Worm (Caenorhabditis elegans) whole organism, young adult: ENCODE results near the gene gcc-2.

Experiments used
- B0035.1 ChIP-seq: sonication (generic microtip); optimal IDR thresholded peaks from 2 replicates; lab custom pipeline; 2016; ENCODE audit warnings: missing genetic modification characterization, mild to moderate bottlenecking, missing compliant biosample characterization, missing genotype, missing genetic modification reagents
- B0336.3 ChIP-seq: fragments of 200-800 bp; sonication (Bioruptor generic); IDR thresholded peaks from 2 replicates; pipeline ENCODE4 v1.3.6; 2022; ENCODE audit warnings: missing genetic modification characterization, missing compliant biosample characterization
- D2030.7 ChIP-seq: fragments of 200-800 bp; sonication (Bioruptor generic); IDR thresholded peaks from 2 replicates; pipeline ENCODE4 v1.3.6; 2022; ENCODE audit warnings: missing genetic modification reagents, missing genetic modification characterization, missing compliant biosample characterization
- F10E7.11 ChIP-seq: sonication (generic microtip); optimal IDR thresholded peaks from 2 replicates; lab custom pipeline; 2017; ENCODE audit warnings: mild to moderate bottlenecking, missing genetic modification characterization, moderate library complexity, missing compliant biosample characterization
- F39B2.1 ChIP-seq: fragments of 200-800 bp; sonication (Bioruptor generic); IDR thresholded peaks from 2 replicates; pipeline ENCODE4 v1.3.6; 2022; ENCODE audit warnings: missing genetic modification reagents, missing genetic modification characterization, missing compliant biosample characterization
- F52B5.7 ChIP-seq: sonication (generic microtip); optimal IDR thresholded peaks from 2 replicates; lab custom pipeline; 2016; ENCODE audit warnings: mild to moderate bottlenecking, missing genetic modification characterization, missing compliant biosample characterization
- K11D2.4 ChIP-seq: fragments of 200-800 bp; sonication (Bioruptor generic); IDR thresholded peaks from 2 replicates; pipeline ENCODE4 v1.3.6; 2022; ENCODE audit warnings: missing genetic modification reagents, missing genetic modification characterization, missing compliant biosample characterization
- T07F8.4 ChIP-seq: sonication (generic microtip); optimal IDR thresholded peaks from 2 replicates; lab custom pipeline; 2016; ENCODE audit warnings: mild to moderate bottlenecking, missing genetic modification characterization, moderate library complexity, missing compliant biosample characterization
- Y53G8AR.9 ChIP-seq: fragments of 200-800 bp; sonication (Bioruptor generic); conservative IDR thresholded peaks from 2 replicates; pipeline ENCODE4 v1.3.6; 2022; ENCODE audit warnings: missing genetic modification reagents, missing genetic modification characterization, missing compliant biosample characterization
- Y56A3A.18 ChIP-seq: fragments of 200-800 bp; sonication (Bioruptor generic); IDR thresholded peaks from 2 replicates; pipeline ENCODE4 v1.3.6; 2022; ENCODE audit warnings: missing genetic modification reagents, missing genetic modification characterization, missing compliant biosample characterization
- Y79H2A.3 ChIP-seq: fragments of 200-800 bp; sonication (Bioruptor generic); conservative IDR thresholded peaks from 2 replicates; pipeline ENCODE4 v1.3.6; 2022; ENCODE audit warnings: missing genetic modification reagents, missing genetic modification characterization, missing compliant biosample characterization
- akir-1 ChIP-seq: fragments of 200-800 bp; sonication (Bioruptor generic); optimal IDR thresholded peaks from 2 replicates; lab custom pipeline; 2018; ENCODE audit warnings: mild to moderate bottlenecking, missing genetic modification characterization, moderate library complexity, missing compliant biosample characterization
- aptf-3 ChIP-seq: fragments of 200-800 bp; sonication (Bioruptor generic); IDR thresholded peaks from 2 replicates; pipeline ENCODE4 v1.3.6; 2022; ENCODE audit warnings: missing genetic modification characterization, missing compliant biosample characterization
- athp-1 ChIP-seq: sonication (generic microtip); optimal IDR thresholded peaks from 2 replicates; lab custom pipeline; 2017; ENCODE audit warnings: mild to moderate bottlenecking, missing genetic modification characterization, missing compliant biosample characterization
- attf-5 ChIP-seq: fragments of 200-800 bp; sonication (Bioruptor generic); optimal IDR thresholded peaks from 2 replicates; lab custom pipeline; 2018; ENCODE audit warnings: mild to moderate bottlenecking, missing genetic modification characterization, missing compliant biosample characterization
- ceh-58 ChIP-seq: fragments of 200-800 bp; sonication (Bioruptor generic); IDR thresholded peaks from 2 replicates; pipeline ENCODE4 v1.3.6; 2022; ENCODE audit warnings: missing genetic modification characterization, missing compliant biosample characterization
- chd-7 ChIP-seq: sonication (generic microtip); optimal IDR thresholded peaks from 2 replicates; lab custom pipeline; 2016; ENCODE audit warnings: mild to moderate bottlenecking, missing genetic modification characterization, moderate library complexity, missing compliant biosample characterization
- dox-1 ChIP-seq: fragments of 200-800 bp; sonication (Bioruptor generic); IDR thresholded peaks from 2 replicates; pipeline ENCODE4 v1.3.6; 2022; ENCODE audit warnings: missing genetic modification reagents, missing genetic modification characterization, missing compliant biosample characterization
- dpl-1 ChIP-seq: fragments of 150-350 bp; optimal IDR thresholded peaks from 2 replicates; lab custom pipeline; 2014; ENCODE audit warnings: missing biosample characterization, missing genetic modification reagents, missing genetic modification characterization
- efl-1 ChIP-seq: fragments of 150-350 bp; optimal IDR thresholded peaks from 2 replicates; lab custom pipeline; 2014; ENCODE audit warnings: missing biosample characterization, missing genetic modification reagents, missing genetic modification characterization
- egl-18 ChIP-seq: fragments of 200-800 bp; sonication (Bioruptor generic); IDR thresholded peaks from 2 replicates; pipeline ENCODE4 v1.3.6; 2022; ENCODE audit warnings: missing genetic modification reagents, missing genetic modification characterization, missing compliant biosample characterization
- gei-17 ChIP-seq: fragments of 200-800 bp; sonication (Bioruptor generic); optimal IDR thresholded peaks from 2 replicates; lab custom pipeline; 2018; ENCODE audit warnings: mild to moderate bottlenecking, missing genetic modification characterization, missing compliant biosample characterization
- hlh-12 ChIP-seq: sonication (generic microtip); optimal IDR thresholded peaks from 2 replicates; lab custom pipeline; 2016; ENCODE audit warnings: missing genetic modification characterization, missing compliant biosample characterization
- lin-54 ChIP-seq: fragments of 200-800 bp; sonication (Bioruptor generic); optimal IDR thresholded peaks from 2 replicates; lab custom pipeline; 2018; ENCODE audit warnings: mild to moderate bottlenecking, missing genetic modification characterization, missing compliant biosample characterization
- madf-10 ChIP-seq: sonication (generic microtip); optimal IDR thresholded peaks from 2 replicates; lab custom pipeline; 2016; ENCODE audit warnings: mild to moderate bottlenecking, missing genetic modification characterization, missing compliant biosample characterization
- madf-3 ChIP-seq: fragments of 200-800 bp; sonication (Bioruptor generic); IDR thresholded peaks from 2 replicates; pipeline ENCODE4 v1.3.6; 2022; ENCODE audit warnings: missing genetic modification reagents, missing genetic modification characterization, missing compliant biosample characterization
- madf-8 ChIP-seq: fragments of 200-800 bp; sonication (Bioruptor generic); conservative IDR thresholded peaks from 2 replicates; pipeline ENCODE4 v1.3.6; 2022; ENCODE audit warnings: missing genetic modification reagents, missing genetic modification characterization, missing compliant biosample characterization
- mel-28 ChIP-seq: sonication (generic microtip); optimal IDR thresholded peaks from 2 replicates; lab custom pipeline; 2016; ENCODE audit warnings: borderline replicate concordance, mild to moderate bottlenecking, missing genetic modification characterization, missing compliant biosample characterization
- nfyb-1 ChIP-seq: fragments of 200-800 bp; sonication (Bioruptor generic); IDR thresholded peaks from 2 replicates; pipeline ENCODE4 v1.3.6; 2022; ENCODE audit warnings: missing genetic modification reagents, missing genetic modification characterization, missing compliant biosample characterization
- nhr-120 ChIP-seq: fragments of 200-800 bp; sonication (Bioruptor generic); IDR thresholded peaks from 2 replicates; pipeline ENCODE4 v1.3.6; 2022; ENCODE audit warnings: missing genetic modification characterization, missing compliant biosample characterization
- nhr-80 ChIP-seq: sonication (generic microtip); optimal IDR thresholded peaks from 2 replicates; lab custom pipeline; 2016; ENCODE audit warnings: missing genetic modification characterization, missing compliant biosample characterization
- rec-8 ChIP-seq, 2 experiments: sonication (generic microtip); optimal IDR thresholded peaks; 2 replicates each; lab custom pipeline; 2016; ENCODE audit warnings: mild to moderate bottlenecking in 2 of 2, missing genetic modification characterization in 2 of 2, missing genetic modification reagents in 2 of 2, missing genotype in 2 of 2, missing biosample characterization in 1 of 2, missing compliant biosample characterization in 1 of 2, moderate library complexity in 1 of 2
- rpc-1 ChIP-seq, 2 experiments: fragments of 150-350 bp in 1 of 2; sonication (generic microtip) in 1 of 2; optimal IDR thresholded peaks; 2 replicates each; lab custom pipeline; 2014 to 2018; ENCODE audit warnings: missing biosample characterization in 1 of 2, missing genetic modification characterization in 1 of 2, missing genetic modification reagents in 1 of 2, missing genotype in 1 of 2
- sea-2 ChIP-seq: fragments of 200-800 bp; sonication (Bioruptor generic); IDR thresholded peaks from 2 replicates; pipeline ENCODE4 v1.3.6; 2022; ENCODE audit warnings: missing genetic modification characterization, missing compliant biosample characterization
- snpc-1.1 ChIP-seq: sonication (generic microtip); optimal IDR thresholded peaks from 2 replicates; lab custom pipeline; 2017; ENCODE audit warnings: missing genetic modification characterization, mild to moderate bottlenecking, missing compliant biosample characterization, antibody characterized with exemption, moderate library complexity, missing genotype, missing genetic modification reagents; ENCODE audit not compliant: insufficient read depth
- snpc-4 ChIP-seq, 5 experiments: fragments of 150-350 bp in 1 of 5; sonication (generic microtip) in 4 of 5; optimal IDR thresholded peaks; 2 replicates each; lab custom pipeline; 2014 to 2018; ENCODE audit warnings: missing genetic modification characterization in 5 of 5, missing biosample characterization in 3 of 5, antibody characterized with exemption in 2 of 5, mild to moderate bottlenecking in 2 of 5, missing compliant biosample characterization in 2 of 5, missing genotype in 2 of 5, moderate library complexity in 2 of 5, missing genetic modification reagents in 1 of 5
- tbp1 ChIP-seq: fragments of 200-800 bp; sonication (Bioruptor generic); optimal IDR thresholded peaks from 2 replicates; lab custom pipeline; 2018; ENCODE audit warnings: mild to moderate bottlenecking, missing genetic modification characterization, missing compliant biosample characterization
- tlf-1 ChIP-seq: fragments of 200-800 bp; sonication (Bioruptor generic); optimal IDR thresholded peaks from 2 replicates; lab custom pipeline; 2018; ENCODE audit warnings: mild to moderate bottlenecking, missing genetic modification characterization, missing compliant biosample characterization
- unc-130 ChIP-seq: sonication (generic microtip); optimal IDR thresholded peaks from 2 replicates; lab custom pipeline; 2016; ENCODE audit warnings: missing genetic modification reagents, missing genetic modification characterization, missing compliant biosample characterization
- ztf-26 ChIP-seq: sonication (generic microtip); optimal IDR thresholded peaks from 2 replicates; lab custom pipeline; 2017; ENCODE audit warnings: missing genetic modification characterization, missing compliant biosample characterization

Gene gcc-2

DNA sequence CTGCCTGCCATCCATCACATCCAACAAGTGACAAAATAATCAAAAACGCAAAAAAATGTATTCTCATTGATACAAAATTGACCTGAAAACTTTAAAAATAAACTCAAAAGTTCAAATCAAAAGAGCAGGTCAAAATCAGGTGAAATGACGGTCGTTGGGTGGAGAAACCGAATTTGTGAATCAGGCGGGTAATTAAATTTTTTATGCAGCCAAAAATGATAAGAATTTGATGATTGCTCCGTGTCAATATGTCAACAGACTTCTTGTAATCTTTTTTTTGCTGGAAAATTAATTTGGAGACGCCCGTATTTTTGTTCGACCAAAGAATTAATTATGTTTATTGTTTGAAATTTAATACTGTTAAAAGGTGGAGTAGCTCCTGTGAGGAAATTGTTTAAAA lies 48.1 kb downstream of the gcc-2 start, which contains the start of gene ncx-6:
TSS of gene ncx-6 (minus strand) at position 88 of the 400 bp plus-strand sequence.
- no peak for TF ChIP-seq D2030.7 (GFP tag; lab: Robert Waterston, UW)
- peak; percentile 53 for TF ChIP-seq nhr-80
- no peak for TF ChIP-seq snpc-4 (GFP tag; optimal IDR thresholded peaks at IDR 0.05; lab: Kevin White, UChicago)
- TF ChIP-seq snpc-4 (tag; optimal IDR thresholded peaks at IDR 0.05; lab: Kevin White, UChicago): peak in 1 of 4 experiments; percentile 16
- TF ChIP-seq, all 124 proteins: peak for 2

- TF ChIP-seq tbp1 (GFP tag; lab: Kevin White, UChicago): no peak
- no peak for TF ChIP-seq chd-7 (tag; lab: Kevin White, UChicago)
- TF ChIP-seq hlh-12 (tag; lab: Kevin White, UChicago): no peak
- TF ChIP-seq B0035.1 (tag; lab: Kevin White, UChicago): no peak
- TF ChIP-seq dpl-1: no peak
- TF ChIP-seq nhr-80: no peak
- no peak for TF ChIP-seq ztf-26 (tag; lab: Kevin White, UChicago)
- TF ChIP-seq dox-1 (GFP tag; lab: Robert Waterston, UW): no peak
- no peak for TF ChIP-seq aptf-3 (GFP tag; lab: Robert Waterston, UW)
- TF ChIP-seq F39B2.1 (GFP tag; lab: Robert Waterston, UW): no peak
- TF ChIP-seq madf-3 (GFP tag; lab: Robert Waterston, UW): no peak
- TF ChIP-seq madf-10: no peak
- TF ChIP-seq sea-2 (GFP tag; lab: Robert Waterston, UW): no peak
- no peak for TF ChIP-seq athp-1 (tag; lab: Kevin White, UChicago)
- TF ChIP-seq F52B5.7: no peak
- no peak for TF ChIP-seq T07F8.4 (tag; lab: Kevin White, UChicago)
- TF ChIP-seq B0336.3 (GFP tag; lab: Robert Waterston, UW): no peak
- no peak for TF ChIP-seq attf-5 (GFP tag; lab: Kevin White, UChicago)
- TF ChIP-seq unc-130 (GFP tag; lab: Kevin White, UChicago): no peak
- TF ChIP-seq gei-17: no peak
These were observed 48.8 kb downstream of the gcc-2 start for ce11 chrIII:9713182-9713581.

ce11 chrIII:9711163-9711562 lies 50.8 kb downstream of the gcc-2 start:
- TF ChIP-seq egl-18: no peak
- no peak for TF ChIP-seq akir-1 (GFP tag; lab: Kevin White, UChicago)
- no peak for TF ChIP-seq F10E7.11 (tag; lab: Kevin White, UChicago)
- TF ChIP-seq snpc-1.1 (tag; lab: Kevin White, UChicago): no peak
- no peak for TF ChIP-seq madf-8 (GFP tag; lab: Robert Waterston, UW)
- no peak for TF ChIP-seq efl-1 (GFP tag; lab: Kevin White, UChicago)
- TF ChIP-seq Y56A3A.18 (GFP tag; lab: Robert Waterston, UW): no peak
- TF ChIP-seq nfyb-1 (GFP tag; lab: Robert Waterston, UW): no peak
- no peak for TF ChIP-seq mel-28 (tag; lab: Kevin White, UChicago)
- no peak for TF ChIP-seq rpc-1 (optimal IDR thresholded peaks at IDR 0.05; lab: Kevin White, UChicago)
- no peak for TF ChIP-seq rpc-1 (tag; optimal IDR thresholded peaks at IDR 0.05; lab: Kevin White, UChicago)
- TF ChIP-seq nhr-120 (GFP tag; lab: Robert Waterston, UW): no peak
- no peak for TF ChIP-seq Y53G8AR.9 (GFP tag; lab: Robert Waterston, UW)
- no peak for TF ChIP-seq tlf-1 (GFP tag; lab: Kevin White, UChicago)
- TF ChIP-seq rec-8 (tag; optimal IDR thresholded peaks at IDR 0.05; lab: Kevin White, UChicago): no peak
- no peak for TF ChIP-seq lin-54
- no peak for TF ChIP-seq ceh-58 (GFP tag; lab: Robert Waterston, UW)
- no peak for TF ChIP-seq snpc-4 (GFP tag; optimal IDR thresholded peaks at IDR 0.05; lab: Kevin White, UChicago)
- TF ChIP-seq snpc-4 (tag; optimal IDR thresholded peaks at IDR 0.05; lab: Kevin White, UChicago): no peak
- TF ChIP-seq K11D2.4: no peak
- no peak for TF ChIP-seq unc-130 (GFP tag; lab: Kevin White, UChicago)
- no peak for TF ChIP-seq Y79H2A.3 (GFP tag; lab: Robert Waterston, UW)
